Fruit fly (Drosophila melanogaster): ENCODE measurements around the gene MED17.

The MED17 gene

dm6 chr3R:18171983-18172967 lies 16.6 kb upstream of the MED17 start (continued):
- TF ChIP-seq CG15269 (tag; optimal IDR thresholded peaks at IDR 0.05) (peak; percentile 94), Elba2 (GFP tag; optimal IDR thresholded peaks at IDR 0.05) (peak; percentile 66), CG1647 (GFP tag; optimal IDR thresholded peaks at IDR 0.05) (peak; percentile 81), CG34422 (GFP tag; IDR thresholded peaks at IDR 0.05) (peak; percentile 80), CG7271 (tag; optimal IDR thresholded peaks at IDR 0.05) (peak; percentile 43), lbe (GFP tag; optimal IDR thresholded peaks at IDR 0.05) (no peak), p53 (GFP tag; optimal IDR thresholded peaks at IDR 0.05) (peak; percentile 55), z (GFP tag; IDR thresholded peaks at IDR 0.05) (0 out of 3 replicates have a peak, but pooled peaks have one; percentile 7), Trl (optimal IDR thresholded peaks at IDR 0.05) (peak; percentile 76 to 77), Trl (GFP tag; optimal IDR thresholded peaks at IDR 0.05) (peak; percentile 74), B-H2 (GFP tag; optimal IDR thresholded peaks at IDR 0.05) (peak; percentile 91), en (GFP tag; optimal IDR thresholded peaks at IDR 0.05) (peak; percentile 82), CG32767 (GFP tag; IDR thresholded peaks at IDR 0.05) (peak; percentile 82), dmrt99B (tag; optimal IDR thresholded peaks at IDR 0.05) (peak; percentile 95), zen (tag; optimal IDR thresholded peaks at IDR 0.05) (peak; percentile 94), Ptx1 (GFP tag; IDR thresholded peaks at IDR 0.05) (peak; percentile 93), CG16813 (GFP tag; IDR thresholded peaks at IDR 0.05; ENCODE audit: partially characterized antibody) (no peak), Rfx (GFP tag; IDR thresholded peaks at IDR 0.05) (peak; percentile 84), Blimp-1 (GFP tag; optimal IDR thresholded peaks at IDR 0.05) (peak; percentile 91), Doc3 (GFP tag; IDR thresholded peaks at IDR 0.05; ENCODE audit: partially characterized antibody) (peak; percentile 38; the same call in 1 of the 3 replicates), CG9817 (tag; optimal IDR thresholded peaks at IDR 0.05) (peak; percentile 89), CG8388 (GFP tag; optimal IDR thresholded peaks at IDR 0.05) (peak; percentile 92), CG17912 (GFP tag; optimal IDR thresholded peaks at IDR 0.05) (peak; percentile 40), btn (GFP tag; optimal IDR thresholded peaks at IDR 0.05) (peak; percentile 74), sim (GFP tag; IDR thresholded peaks at IDR 0.05) (no peak), Dll (GFP tag; IDR thresholded peaks at IDR 0.05; ENCODE audit: partially characterized antibody) (no peak; the same call in 2 of the 4 replicates), ac (GFP tag; optimal IDR thresholded peaks at IDR 0.05) (peak; percentile 78), aop (GFP tag; IDR thresholded peaks at IDR 0.05) (peak; percentile 15; the same call in 1 of the 2 replicates), CG3995 (GFP tag; optimal IDR thresholded peaks at IDR 0.05) (peak; percentile 66), peb (GFP tag; IDR thresholded peaks at IDR 0.05) (peak; percentile 84), CG2202 (tag; optimal IDR thresholded peaks at IDR 0.05) (peak; percentile 84), fd96Cb (tag; optimal IDR thresholded peaks at IDR 0.05) (peak; percentile 95), Ssrp (tag; optimal IDR thresholded peaks at IDR 0.05) (peak; percentile 98), crol (GFP tag; IDR thresholded peaks at IDR 0.05) (peak; percentile 66), oc (tag; optimal IDR thresholded peaks at IDR 0.05) (peak; percentile 96), insv (GFP tag; optimal IDR thresholded peaks at IDR 0.05) (peak; percentile 14 to 69), CG10979 (tag; optimal IDR thresholded peaks at IDR 0.05) (peak; percentile 94), CG3407 (GFP tag; optimal IDR thresholded peaks at IDR 0.05) (peak; percentile 88), HHEX (GFP tag; optimal IDR thresholded peaks at IDR 0.05) (peak; percentile 92), CG12659 (GFP tag; optimal IDR thresholded peaks at IDR 0.05) (peak; percentile 95), hth (optimal IDR thresholded peaks at IDR 0.05) (no peak), Max (GFP tag; optimal IDR thresholded peaks at IDR 0.05) (peak; percentile 93), ase (GFP tag; IDR thresholded peaks at IDR 0.05) (peak; percentile 82), ci (GFP tag; IDR thresholded peaks at IDR 0.05) (peak; percentile 93), CG7556 (GFP tag; optimal IDR thresholded peaks at IDR 0.05) (peak; percentile 97), hbn (GFP tag; IDR thresholded peaks at IDR 0.05; ENCODE audit: partially characterized antibody) (no peak), MTF-1 (GFP tag; optimal IDR thresholded peaks at IDR 0.05; ENCODE audit: borderline replicate concordance) (peak; percentile 71), inv (GFP tag; IDR thresholded peaks at IDR 0.05; ENCODE audit: partially characterized antibody) (no peak)
